Fruit fly (Drosophila melanogaster): ENCODE results near the gene Inx3.

- TF ChIP-seq kay (GFP tag; ENCODE audit: borderline replicate concordance): peak; percentile 97
- no peak for TF ChIP-seq cnc (optimal IDR thresholded peaks at IDR 0.05)
- no peak for TF ChIP-seq pad (GFP tag; optimal IDR thresholded peaks at IDR 0.05)
- no peak for TF ChIP-seq tj (GFP tag; optimal IDR thresholded peaks at IDR 0.05)
- TF ChIP-seq toe (GFP tag; optimal IDR thresholded peaks at IDR 0.05): peak; percentile 36
- no peak for TF ChIP-seq Crg-1 (GFP tag; optimal IDR thresholded peaks at IDR 0.05)
- TF ChIP-seq CG7045 (GFP tag; optimal IDR thresholded peaks at IDR 0.05): no peak
- TF ChIP-seq CG12768 (GFP tag; optimal IDR thresholded peaks at IDR 0.05): peak; percentile 40
- peak; percentile 44 for TF ChIP-seq CG33017 (tag; optimal IDR thresholded peaks at IDR 0.05)
Observed at dm6 chr3R:28829328-28829916, 29.9 kb downstream of the Inx3 start.
